Worm (Caenorhabditis elegans): ENCODE measurements around the gene srbc-82.
A peak's percentile ranks its signal among the peaks of the same experiment; 100 is the strongest.

Gene srbc-82

ce11 chrV:16292409-16292808, 8.0 kb upstream of the srbc-82 start, which contains the start of gene oac-5:
Gene oac-5, plus strand, starts transcription at chrV:16292709.
- TF ChIP-seq nhr-129 (tag; optimal IDR thresholded peaks at IDR 0.05) (no peak), lin-11 (tag; optimal IDR thresholded peaks at IDR 0.05) (no peak), mbf-1 (tag; optimal IDR thresholded peaks at IDR 0.05) (no peak), blmp-1 (tag; optimal IDR thresholded peaks at IDR 0.05; ENCODE audit: insufficient read depth) (no peak), ceh-82 (tag; optimal IDR thresholded peaks at IDR 0.05) (no peak), ZK546.5 (tag; optimal IDR thresholded peaks at IDR 0.05) (no peak), C34F6.9 (tag; optimal IDR thresholded peaks at IDR 0.05) (no peak), elt-1 (tag; optimal IDR thresholded peaks at IDR 0.05) (no peak), ztf-11 (tag; optimal IDR thresholded peaks at IDR 0.05) (no peak), lsy-2 (tag; optimal IDR thresholded peaks at IDR 0.05) (no peak), elt-3 (tag; optimal IDR thresholded peaks at IDR 0.05) (no peak), nhr-23 (tag; optimal IDR thresholded peaks at IDR 0.05) (no peak), ztf-1 (GFP tag; conservative IDR thresholded peaks at IDR 0.05) (no peak)

- TF ChIP-seq unc-62 (GFP tag; optimal IDR thresholded peaks at IDR 0.05) (no peak), lin-39 (tag; optimal IDR thresholded peaks at IDR 0.05) (no peak), nhr-77 (tag; optimal IDR thresholded peaks at IDR 0.05) (no peak), ztf-11 (tag; optimal IDR thresholded peaks at IDR 0.05) (no peak), aly-2 (tag; optimal IDR thresholded peaks at IDR 0.05) (no peak), snpc-4 (tag; optimal IDR thresholded peaks at IDR 0.05) (no peak), nhr-12 (tag; optimal IDR thresholded peaks at IDR 0.05) (no peak), nhr-6 (tag; optimal IDR thresholded peaks at IDR 0.05) (no peak), nhr-129 (tag; optimal IDR thresholded peaks at IDR 0.05) (no peak), Y55F3AM.14 (GFP tag; optimal IDR thresholded peaks at IDR 0.05) (no peak), lsy-2 (tag; optimal IDR thresholded peaks at IDR 0.05) (no peak)
These were observed 3.3 kb upstream of the srbc-82 start, which contains the start of gene srbc-83 for ce11 chrV:16297070-16297469. Gene srbc-83, plus strand, starts transcription at chrV:16297370.

- TF ChIP-seq R02D3.7 (tag; optimal IDR thresholded peaks at IDR 0.05): no peak
- no peak for TF ChIP-seq nhr-129 (tag; optimal IDR thresholded peaks at IDR 0.05)
- TF ChIP-seq nhr-10 (tag; optimal IDR thresholded peaks at IDR 0.05): no peak
- no peak for TF ChIP-seq nhr-6 (tag; optimal IDR thresholded peaks at IDR 0.05)
- TF ChIP-seq fos-1 (tag; optimal IDR thresholded peaks at IDR 0.05): no peak
- TF ChIP-seq nhr-237 (tag; optimal IDR thresholded peaks at IDR 0.05): no peak
- no peak for TF ChIP-seq sma-3 (GFP tag; optimal IDR thresholded peaks at IDR 0.05)
These were observed 1.7 kb upstream of the srbc-82 start, which contains the start of gene srbc-84 for ce11 chrV:16298669-16299068. Gene srbc-84, plus strand, starts transcription at chrV:16298969.

- TF ChIP-seq unc-62 (GFP tag; optimal IDR thresholded peaks at IDR 0.05): no peak
- no peak for TF ChIP-seq ztf-1 (GFP tag; conservative IDR thresholded peaks at IDR 0.05)
- no peak for TF ChIP-seq nhr-10 (tag; optimal IDR thresholded peaks at IDR 0.05)
- no peak for TF ChIP-seq C34F6.9 (tag; optimal IDR thresholded peaks at IDR 0.05)
These were observed 542 bp upstream of the srbc-82 start for ce11 chrV:16299834-16300233.

ce11 chrV:16302439-16302838, 2.1 kb downstream of the srbc-82 start, which contains the start of the genes C31A11.13 and oac-6:
Gene C31A11.13, minus strand, starts transcription at chrV:16302551.
Gene oac-6, plus strand, starts transcription at chrV:16302717.
- TF ChIP-seq ztf-11 (tag; optimal IDR thresholded peaks at IDR 0.05) (no peak), fos-1 (tag; optimal IDR thresholded peaks at IDR 0.05) (peak; percentile 71), nhr-129 (tag; optimal IDR thresholded peaks at IDR 0.05) (no peak), lin-13 (GFP tag; optimal IDR thresholded peaks at IDR 0.05) (no peak), peb-1 (tag; optimal IDR thresholded peaks at IDR 0.05) (no peak), nhr-23 (tag; optimal IDR thresholded peaks at IDR 0.05) (no peak), skn-1 (tag; optimal IDR thresholded peaks at IDR 0.05) (no peak), nhr-6 (tag; optimal IDR thresholded peaks at IDR 0.05) (no peak)

- TF ChIP-seq R02D3.7 (tag; optimal IDR thresholded peaks at IDR 0.05): no peak
- TF ChIP-seq nhr-77 (tag; optimal IDR thresholded peaks at IDR 0.05): no peak
- no peak for TF ChIP-seq peb-1 (tag; optimal IDR thresholded peaks at IDR 0.05)
- no peak for TF ChIP-seq ZK546.5 (tag; optimal IDR thresholded peaks at IDR 0.05)
- no peak for TF ChIP-seq unc-55 (GFP tag; optimal IDR thresholded peaks at IDR 0.05)
- no peak for TF ChIP-seq fos-1 (tag; optimal IDR thresholded peaks at IDR 0.05)
- TF ChIP-seq lin-13 (GFP tag; optimal IDR thresholded peaks at IDR 0.05): no peak
- TF ChIP-seq lin-11 (tag; optimal IDR thresholded peaks at IDR 0.05): no peak
- TF ChIP-seq Y55F3AM.14 (GFP tag; optimal IDR thresholded peaks at IDR 0.05): no peak
- TF ChIP-seq nhr-21 (tag; optimal IDR thresholded peaks at IDR 0.05): no peak
- TF ChIP-seq nhr-129 (tag; optimal IDR thresholded peaks at IDR 0.05): no peak
- no peak for TF ChIP-seq lin-39 (tag; optimal IDR thresholded peaks at IDR 0.05)
- TF ChIP-seq nhr-10 (tag; optimal IDR thresholded peaks at IDR 0.05): no peak
These were observed 6.9 kb downstream of the srbc-82 start, which contains the start of gene srxa-7 for ce11 chrV:16307253-16307652. Gene srxa-7, plus strand, starts transcription at chrV:16307553.

Data from whole organism, L2 larva.